Worm (Caenorhabditis elegans) whole organism, late embryonic: ENCODE data around the gene F42F12.3.

Experiments used
- K09A11.1 ChIP-seq: sonication (generic microtip); optimal IDR thresholded peaks from 2 replicates; lab custom pipeline; 2017; ENCODE audit warnings: antibody characterized with exemption, mild to moderate bottlenecking, missing genetic modification characterization, missing compliant biosample characterization; ENCODE audit not compliant: insufficient read depth
- ama-1 ChIP-seq: fragments of 150-350 bp; optimal IDR thresholded peaks from 2 replicates; lab custom pipeline; 2014
- ceh-34 ChIP-seq: sonication (generic microtip); optimal IDR thresholded peaks from 2 replicates; lab custom pipeline; 2016; ENCODE audit warnings: mild to moderate bottlenecking, missing genetic modification characterization, missing compliant biosample characterization
- ceh-9 ChIP-seq: sonication (generic microtip); optimal IDR thresholded peaks from 2 replicates; lab custom pipeline; 2016; ENCODE audit warnings: mild to moderate bottlenecking, missing genetic modification characterization, inconsistent platforms, missing compliant biosample characterization
- hlh-13 ChIP-seq: fragments of 200-800 bp; sonication (Bioruptor generic); optimal IDR thresholded peaks from 2 replicates; lab custom pipeline; 2018; ENCODE audit warnings: mild to moderate bottlenecking, missing genetic modification characterization, missing compliant biosample characterization
- hlh-30 ChIP-seq: sonication (generic microtip); optimal IDR thresholded peaks from 2 replicates; lab custom pipeline; 2017; ENCODE audit warnings: antibody characterized with exemption, missing genetic modification characterization, missing compliant biosample characterization; ENCODE audit not compliant: insufficient read depth
- hlh-6 ChIP-seq: sonication (generic microtip); optimal IDR thresholded peaks from 2 replicates; lab custom pipeline; 2016; ENCODE audit warnings: missing genotype, missing genetic modification characterization, missing compliant biosample characterization
- mec-3 ChIP-seq: sonication (generic microtip); optimal IDR thresholded peaks from 2 replicates; lab custom pipeline; 2016; ENCODE audit warnings: borderline replicate concordance, missing genetic modification characterization, missing compliant biosample characterization
- nfya-1 ChIP-seq: sonication (generic microtip); optimal IDR thresholded peaks from 2 replicates; lab custom pipeline; 2017; ENCODE audit warnings: missing genetic modification characterization, mild to moderate bottlenecking, missing compliant biosample characterization, antibody characterized with exemption, moderate library complexity
- nhr-232 ChIP-seq: sonication (generic microtip); optimal IDR thresholded peaks from 2 replicates; lab custom pipeline; 2016; ENCODE audit warnings: missing genetic modification characterization, missing compliant biosample characterization
- npax-4 ChIP-seq: sonication (generic microtip); optimal IDR thresholded peaks from 2 replicates; lab custom pipeline; 2016; ENCODE audit warnings: missing genetic modification characterization, missing compliant biosample characterization
- sdc-2 ChIP-seq: sonication (generic microtip); optimal IDR thresholded peaks from 2 replicates; lab custom pipeline; 2016; ENCODE audit warnings: missing genotype, missing genetic modification characterization, missing compliant biosample characterization
- sox-2 ChIP-seq: fragments of 200-800 bp; sonication (Bioruptor generic); IDR thresholded peaks from 2 replicates; pipeline ENCODE4 v1.3.6; 2022; ENCODE audit warnings: missing genetic modification reagents, missing genetic modification characterization, missing compliant biosample characterization
- tbx-2 ChIP-seq: sonication (generic microtip); optimal IDR thresholded peaks from 2 replicates; lab custom pipeline; 2016; ENCODE audit warnings: missing genetic modification characterization, missing compliant biosample characterization
- unc-3 ChIP-seq, 2 experiments: fragments of 200-800 bp in 1 of 2; sonication (Bioruptor generic) in 1 of 2; sonication (generic microtip) in 1 of 2; conservative IDR thresholded peaks in 1 of 2; optimal IDR thresholded peaks in 1 of 2; 2 replicates each; pipeline versions ENCODE4 v1.3.6 to Lab custom; 2016 to 2022; ENCODE audit warnings: missing compliant biosample characterization in 2 of 2, missing genetic modification characterization in 2 of 2, missing genetic modification reagents in 1 of 2

The F42F12.3 gene

ce11 chrX:12393786-12394308 lies 43.5 kb downstream of the F42F12.3 start, which contains the start of gene F17E5.2 (continued):
- TF ChIP-seq sdc-2 (tag; lab: Kevin White, UChicago) (peak; percentile 83), hlh-13 (GFP tag; lab: Kevin White, UChicago) (no peak), hlh-6 (tag; lab: Kevin White, UChicago) (no peak), K09A11.1 (no peak), ceh-9 (tag; lab: Kevin White, UChicago) (no peak), unc-3 (GFP tag; conservative IDR thresholded peaks at IDR 0.05; lab: Robert Waterston, UW) (no peak; the same call in 1 of the 2 replicates), unc-3 (tag; optimal IDR thresholded peaks at IDR 0.05; lab: Kevin White, UChicago) (no peak), tbx-2 (tag; lab: Kevin White, UChicago) (peak; percentile 68), sox-2 (GFP tag; lab: Robert Waterston, UW) (no peak), ama-1 (lab: Kevin White, UChicago) (no peak), mec-3 (tag; lab: Kevin White, UChicago) (no peak), nhr-232 (tag; lab: Kevin White, UChicago) (no peak), hlh-30 (tag; lab: Kevin White, UChicago) (peak; percentile 32), nfya-1 (tag; lab: Kevin White, UChicago) (peak; percentile 85), npax-4 (tag; lab: Kevin White, UChicago) (no peak), ceh-34 (tag; lab: Kevin White, UChicago) (peak; percentile 77)
